Worm (Caenorhabditis elegans): ENCODE measurements around the gene Y42A5A.1.

Gene Y42A5A.1

DNA sequence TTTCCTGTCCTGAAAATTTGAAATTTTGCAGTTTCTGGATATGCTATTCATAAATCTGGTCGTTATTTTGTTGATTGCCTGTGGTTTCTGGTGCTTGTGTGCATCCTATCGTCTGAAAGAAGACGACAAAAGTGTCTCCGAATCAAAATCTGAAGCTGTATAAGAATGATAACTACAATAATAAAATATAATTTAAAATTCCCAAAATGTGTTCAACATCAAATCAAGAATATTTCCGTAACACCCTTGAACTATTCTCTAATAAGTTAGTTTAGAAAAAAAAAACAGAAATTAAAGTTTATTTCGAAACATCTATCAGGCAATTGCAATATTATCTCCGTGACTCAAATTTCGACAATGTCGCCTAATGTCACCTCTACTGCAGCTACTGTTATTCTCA lies 47.3 kb upstream of the Y42A5A.1 start, which contains the start of gene C45B11.8:
Gene C45B11.8 (plus strand): TSS at position 301 of the 400 bp plus-strand sequence.
- TF ChIP-seq fkh-8 (tag; optimal IDR thresholded peaks at IDR 0.05) (no peak), swsn-7 (tag; optimal IDR thresholded peaks at IDR 0.05) (no peak), aly-2 (tag; optimal IDR thresholded peaks at IDR 0.05) (no peak), lsy-2 (tag; optimal IDR thresholded peaks at IDR 0.05) (no peak), C34B4.2 (tag; optimal IDR thresholded peaks at IDR 0.05) (no peak), nhr-12 (tag; optimal IDR thresholded peaks at IDR 0.05) (no peak), lir-3 (tag; optimal IDR thresholded peaks at IDR 0.05; ENCODE audit: poor library complexity) (no peak), unc-30 (tag; optimal IDR thresholded peaks at IDR 0.05) (no peak), ces-1 (GFP tag; optimal IDR thresholded peaks at IDR 0.05) (no peak), zip-4 (GFP tag; optimal IDR thresholded peaks at IDR 0.05) (no peak), sup-37 (GFP tag; optimal IDR thresholded peaks at IDR 0.05) (no peak), ztf-11 (tag; optimal IDR thresholded peaks at IDR 0.05) (no peak), fkh-4 (tag; optimal IDR thresholded peaks at IDR 0.05; ENCODE audit: borderline replicate concordance) (no peak), blmp-1 (tag; optimal IDR thresholded peaks at IDR 0.05) (no peak), ets-5 (GFP tag; IDR thresholded peaks at IDR 0.05) (no peak), lin-13 (GFP tag; optimal IDR thresholded peaks at IDR 0.05) (no peak), grh-1 (GFP tag; IDR thresholded peaks at IDR 0.05) (no peak), snu-23 (GFP tag; optimal IDR thresholded peaks at IDR 0.05) (no peak)

DNA sequence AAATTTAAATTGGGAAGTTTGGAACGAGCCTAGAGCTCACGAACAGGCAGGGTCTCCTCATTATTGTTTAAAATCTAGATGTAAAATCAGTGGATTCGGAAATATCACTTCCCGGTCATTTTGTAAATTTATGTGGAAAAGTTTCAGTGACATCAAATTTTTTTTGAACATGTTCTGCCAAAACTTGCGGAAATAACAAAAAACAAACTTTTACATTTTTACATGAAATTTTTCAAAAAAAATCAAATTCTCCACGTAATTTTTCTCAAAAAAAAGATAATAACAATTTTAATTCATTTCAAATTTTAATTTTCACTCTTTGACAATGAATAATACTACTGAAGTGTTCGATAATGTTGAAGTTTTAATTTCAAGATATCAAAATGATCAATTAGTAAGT lies 46.2 kb upstream of the Y42A5A.1 start, which contains the start of gene C45B11.5:
Gene C45B11.5 (plus strand): TSS at position 301 of the 400 bp plus-strand sequence.
- TF ChIP-seq nhr-76 (tag; optimal IDR thresholded peaks at IDR 0.05), result no peak
- TF ChIP-seq jun-1 (tag; optimal IDR thresholded peaks at IDR 0.05), result no peak
- no peak for TF ChIP-seq ztf-4 (tag; optimal IDR thresholded peaks at IDR 0.05)
- no peak for TF ChIP-seq nhr-28 (tag; optimal IDR thresholded peaks at IDR 0.05)
- no peak for TF ChIP-seq snu-23 (GFP tag; optimal IDR thresholded peaks at IDR 0.05)
- no peak for TF ChIP-seq pqm-1 (tag; optimal IDR thresholded peaks at IDR 0.05)
- no peak for TF ChIP-seq pag-3 (tag; optimal IDR thresholded peaks at IDR 0.05; ENCODE audit: borderline replicate concordance, insufficient read depth)
- no peak for TF ChIP-seq unc-86 (tag; optimal IDR thresholded peaks at IDR 0.05)
- no peak for TF ChIP-seq ceh-82 (tag; optimal IDR thresholded peaks at IDR 0.05)
- no peak for TF ChIP-seq ceh-8 (GFP tag; optimal IDR thresholded peaks at IDR 0.05)
- TF ChIP-seq tlp-1 (tag; optimal IDR thresholded peaks at IDR 0.05), result no peak
- TF ChIP-seq aly-2 (tag; optimal IDR thresholded peaks at IDR 0.05), result no peak
- TF ChIP-seq tbx-2 (tag; optimal IDR thresholded peaks at IDR 0.05), result no peak
- TF ChIP-seq nhr-11 (tag; optimal IDR thresholded peaks at IDR 0.05), result no peak
- TF ChIP-seq nhr-90 (tag; optimal IDR thresholded peaks at IDR 0.05; ENCODE audit: poor library complexity), result no peak
- no peak for TF ChIP-seq nhr-237 (tag; optimal IDR thresholded peaks at IDR 0.05)

DNA sequence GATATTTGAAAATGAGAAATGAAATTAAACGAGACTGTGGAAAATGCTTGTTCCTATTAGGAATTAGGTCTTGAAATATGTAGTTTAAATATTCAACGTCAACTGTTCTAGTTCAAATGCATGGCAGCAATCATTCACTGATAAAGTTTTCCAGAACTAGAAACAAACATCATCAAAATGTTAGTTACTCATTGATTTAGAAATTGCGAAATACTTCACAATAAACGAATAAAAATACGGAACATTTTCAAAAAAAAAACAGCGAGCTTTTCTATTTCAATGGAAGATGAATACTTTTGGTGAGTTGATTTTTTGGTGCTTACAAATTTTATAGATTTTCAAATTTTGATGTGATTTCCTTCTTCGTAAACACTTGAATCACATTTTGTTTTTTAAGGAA lies 45.2 kb upstream of the Y42A5A.1 start, which contains the start of gene C45B11.2:
Gene C45B11.2 (plus strand): TSS at position 173 of the 400 bp plus-strand sequence.
- TF ChIP-seq mep-1 (tag; optimal IDR thresholded peaks at IDR 0.05), result no peak
- TF ChIP-seq ama-1 (optimal IDR thresholded peaks at IDR 0.05), result no peak
- no peak for TF ChIP-seq tlp-1 (tag; optimal IDR thresholded peaks at IDR 0.05)
- no peak for TF ChIP-seq mdl-1 (tag; optimal IDR thresholded peaks at IDR 0.05)
- no peak for TF ChIP-seq elt-2 (tag; optimal IDR thresholded peaks at IDR 0.05)
- TF ChIP-seq lin-35 (GFP tag; optimal IDR thresholded peaks at IDR 0.05), result no peak
- TF ChIP-seq lir-3 (tag; optimal IDR thresholded peaks at IDR 0.05; ENCODE audit: poor library complexity), result no peak
- TF ChIP-seq ceh-88 (GFP tag; IDR thresholded peaks at IDR 0.05), result no peak
- TF ChIP-seq hpl-2 (GFP tag; optimal IDR thresholded peaks at IDR 0.05), result no peak
- TF ChIP-seq C34B4.2 (tag; optimal IDR thresholded peaks at IDR 0.05), result no peak

DNA sequence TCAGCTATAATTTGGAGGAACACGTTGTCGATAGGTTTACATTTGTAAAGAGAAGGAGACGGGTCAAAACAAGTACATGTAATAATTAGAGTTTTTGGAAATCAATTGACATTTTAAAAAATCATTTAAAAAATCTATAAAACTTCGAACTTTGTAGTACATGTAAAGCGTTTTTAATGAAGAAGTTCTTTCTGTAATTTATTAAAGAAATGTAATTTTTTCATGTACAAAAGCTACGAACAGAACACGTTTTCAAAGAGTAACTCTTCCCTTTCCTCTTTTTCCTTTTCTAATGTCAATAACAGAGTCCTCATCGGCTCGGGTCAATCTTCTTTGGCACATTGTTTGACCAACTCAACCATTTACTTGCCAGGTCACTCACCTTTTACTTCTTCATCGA lies 44.0 kb upstream of the Y42A5A.1 start, which contains the start of gene C45B11.6:
Gene C45B11.6 (plus strand): TSS at position 301 of the 400 bp plus-strand sequence.
- no peak for TF ChIP-seq lin-13 (GFP tag; optimal IDR thresholded peaks at IDR 0.05)
- TF ChIP-seq nhr-11 (tag; optimal IDR thresholded peaks at IDR 0.05), result no peak
- no peak for TF ChIP-seq C34B4.2 (tag; optimal IDR thresholded peaks at IDR 0.05)
- TF ChIP-seq ces-1 (GFP tag; optimal IDR thresholded peaks at IDR 0.05), result no peak
- no peak for TF ChIP-seq rnt-1 (tag; optimal IDR thresholded peaks at IDR 0.05)
- TF ChIP-seq aha-1 (tag; optimal IDR thresholded peaks at IDR 0.05), result no peak
- no peak for TF ChIP-seq ceh-90 (tag; optimal IDR thresholded peaks at IDR 0.05)
- no peak for TF ChIP-seq C04F5.9 (tag; optimal IDR thresholded peaks at IDR 0.05)
- no peak for TF ChIP-seq nhr-77 (tag; optimal IDR thresholded peaks at IDR 0.05)
- no peak for TF ChIP-seq unc-130 (tag; optimal IDR thresholded peaks at IDR 0.05)
